Fruit fly (Drosophila melanogaster): ENCODE measurements around the gene CG34174.

The CG34174 gene

dm6 chr2L:2201107-2201561, 12.9 kb upstream of the CG34174 start (continued):
- TF ChIP-seq CG6808 (GFP tag; optimal IDR thresholded peaks at IDR 0.05) = peak; percentile 87
- peak; percentile 48 for TF ChIP-seq fd85E (GFP tag; optimal IDR thresholded peaks at IDR 0.05)
- TF ChIP-seq CG32006 (GFP tag; optimal IDR thresholded peaks at IDR 0.05) = peak; percentile 99
- peak; percentile 92 for TF ChIP-seq CG3919 (GFP tag; optimal IDR thresholded peaks at IDR 0.05)
- peak; percentile 72 for TF ChIP-seq CG7368 (GFP tag; optimal IDR thresholded peaks at IDR 0.05)
- peak; percentile 89 for TF ChIP-seq pdm3 (GFP tag; optimal IDR thresholded peaks at IDR 0.05)
- peak; percentile 83 for TF ChIP-seq Met (GFP tag; optimal IDR thresholded peaks at IDR 0.05)
- TF ChIP-seq CG1621 (tag; optimal IDR thresholded peaks at IDR 0.05) = peak; percentile 67
- peak; percentile 93 for TF ChIP-seq CG8119 (GFP tag; IDR thresholded peaks at IDR 0.05)
- TF ChIP-seq Sox102F (GFP tag; optimal IDR thresholded peaks at IDR 0.05) = peak; percentile 72
- TF ChIP-seq Eip93F (GFP tag; optimal IDR thresholded peaks at IDR 0.05) = no peak
- peak; percentile 83 for TF ChIP-seq dsx (GFP tag; optimal IDR thresholded peaks at IDR 0.05; ENCODE audit: poor library complexity, severe bottlenecking)
- TF ChIP-seq OdsH (GFP tag; optimal IDR thresholded peaks at IDR 0.05) = peak; percentile 94
- peak; percentile 75 to 99 for TF ChIP-seq salr (GFP tag; optimal IDR thresholded peaks at IDR 0.05)
- peak; percentile 87 for TF ChIP-seq topi (GFP tag; optimal IDR thresholded peaks at IDR 0.05)
- TF ChIP-seq cyc (GFP tag; optimal IDR thresholded peaks at IDR 0.05) = peak; percentile 80

- peak; percentile 100 for TF ChIP-seq ss (GFP tag; optimal IDR thresholded peaks at IDR 0.05)
- TF ChIP-seq fd59A (GFP tag; optimal IDR thresholded peaks at IDR 0.05) = peak; percentile 99
- TF ChIP-seq Hr39 (GFP tag; optimal IDR thresholded peaks at IDR 0.05) = peak; percentile 100
- TF ChIP-seq CG9139 (GFP tag; optimal IDR thresholded peaks at IDR 0.05) = peak; percentile 100
- peak; percentile 100 for TF ChIP-seq Ets21C (GFP tag; optimal IDR thresholded peaks at IDR 0.05)
- TF ChIP-seq CG10669 (GFP tag; optimal IDR thresholded peaks at IDR 0.05) = peak; percentile 100
- peak; percentile 100 for TF ChIP-seq Gug (GFP tag; IDR thresholded peaks at IDR 0.05)
- TF ChIP-seq CG11294 (GFP tag; IDR thresholded peaks at IDR 0.05) = peak; percentile 100
- peak; percentile 99 for TF ChIP-seq CG6808 (GFP tag; optimal IDR thresholded peaks at IDR 0.05)
- TF ChIP-seq CG11902 (GFP tag; optimal IDR thresholded peaks at IDR 0.05) = peak; percentile 99
- peak; percentile 100 for TF ChIP-seq CG4318 (GFP tag; optimal IDR thresholded peaks at IDR 0.05)
- TF ChIP-seq Met (GFP tag; optimal IDR thresholded peaks at IDR 0.05) = peak; percentile 100
- TF ChIP-seq cyc (GFP tag; optimal IDR thresholded peaks at IDR 0.05) = peak; percentile 100
- peak; percentile 100 for TF ChIP-seq OdsH (GFP tag; optimal IDR thresholded peaks at IDR 0.05)
- TF ChIP-seq dsx (GFP tag; optimal IDR thresholded peaks at IDR 0.05; ENCODE audit: poor library complexity, severe bottlenecking) = peak; percentile 99
- peak; percentile 100 for TF ChIP-seq svp (GFP tag)
- peak; percentile 100 for TF ChIP-seq CG10631 (GFP tag; optimal IDR thresholded peaks at IDR 0.05)
- TF ChIP-seq CG8632 (GFP tag; optimal IDR thresholded peaks at IDR 0.05) = peak; percentile 100
- TF ChIP-seq Blimp-1 (GFP tag; optimal IDR thresholded peaks at IDR 0.05) = peak; percentile 98
- peak; percentile 99 for TF ChIP-seq vri (GFP tag; optimal IDR thresholded peaks at IDR 0.05)
- peak; percentile 99 for TF ChIP-seq achi (GFP tag; optimal IDR thresholded peaks at IDR 0.05)
- TF ChIP-seq acj6 (GFP tag; optimal IDR thresholded peaks at IDR 0.05) = peak; percentile 100
- peak; percentile 100 for TF ChIP-seq CG6276 (GFP tag; optimal IDR thresholded peaks at IDR 0.05)
- peak; percentile 100 for TF ChIP-seq Sox14 (GFP tag; optimal IDR thresholded peaks at IDR 0.05)
- no peak for TF ChIP-seq Eip93F (GFP tag; optimal IDR thresholded peaks at IDR 0.05)
- peak; percentile 99 for TF ChIP-seq Sox15 (GFP tag; optimal IDR thresholded peaks at IDR 0.05)
- TF ChIP-seq salr (GFP tag; optimal IDR thresholded peaks at IDR 0.05) = peak; percentile 99 to 100
- TF ChIP-seq eg (GFP tag; IDR thresholded peaks at IDR 0.05) = peak; percentile 100
- peak; percentile 100 for TF ChIP-seq Hr4 (GFP tag; optimal IDR thresholded peaks at IDR 0.05)
- TF ChIP-seq CG16779 (tag; optimal IDR thresholded peaks at IDR 0.05) = peak; percentile 99
- TF ChIP-seq CG7368 (GFP tag; optimal IDR thresholded peaks at IDR 0.05) = peak; percentile 100
- peak; percentile 100 for TF ChIP-seq Eip75B (GFP tag; optimal IDR thresholded peaks at IDR 0.05)
- peak; percentile 100 for TF ChIP-seq CG11762 (GFP tag; optimal IDR thresholded peaks at IDR 0.05; ENCODE audit: insufficient read depth)
- peak; percentile 100 for TF ChIP-seq CG31627 (GFP tag; optimal IDR thresholded peaks at IDR 0.05)
- TF ChIP-seq Eip78C (GFP tag) = peak; percentile 100
- TF ChIP-seq Sox102F (GFP tag; optimal IDR thresholded peaks at IDR 0.05) = peak; percentile 100
- TF ChIP-seq lz (GFP tag; optimal IDR thresholded peaks at IDR 0.05) = peak; percentile 100
- peak; percentile 100 for TF ChIP-seq CG8319 (GFP tag; optimal IDR thresholded peaks at IDR 0.05)
- TF ChIP-seq fkh (GFP tag; optimal IDR thresholded peaks at IDR 0.05) = peak; percentile 66
Measured at dm6 chr2L:2202018-2202852, 11.8 kb upstream of the CG34174 start.

All from whole organism, prepupa.